Worm (Caenorhabditis elegans) whole organism, L1 larva: ENCODE measurements around the gene ZK180.7.

Experiments used
- C16A3.4 ChIP-seq: fragments of 150-350 bp; optimal IDR thresholded peaks from 2 replicates; lab custom pipeline; 2014; ENCODE audit warnings: missing biosample characterization, missing genetic modification characterization
- C34B4.2 ChIP-seq: sonication (generic microtip); optimal IDR thresholded peaks from 2 replicates; lab custom pipeline; 2017; ENCODE audit warnings: mild to moderate bottlenecking, missing genetic modification characterization, missing compliant biosample characterization
- aha-1 ChIP-seq: fragments of 150-350 bp; optimal IDR thresholded peaks from 2 replicates; lab custom pipeline; 2014; ENCODE audit warnings: missing biosample characterization, missing genetic modification characterization
- aly-2 ChIP-seq: fragments of 150-350 bp; optimal IDR thresholded peaks from 2 replicates; lab custom pipeline; 2014; ENCODE audit warnings: missing biosample characterization, missing genetic modification characterization
- blmp-1 ChIP-seq: fragments of 150-350 bp; optimal IDR thresholded peaks from 2 replicates; lab custom pipeline; 2014; ENCODE audit warnings: missing biosample characterization, missing genetic modification characterization
- ceh-82 ChIP-seq, 3 experiments: fragments of 150-350 bp in 1 of 3; sonication (generic microtip) in 2 of 3; optimal IDR thresholded peaks; 2 replicates each; lab custom pipeline; 2014 to 2017; ENCODE audit warnings: missing biosample characterization in 3 of 3, missing genetic modification characterization in 3 of 3
- ceh-88 ChIP-seq: fragments of 200-800 bp; sonication (Bioruptor generic); IDR thresholded peaks from 2 replicates; pipeline ENCODE4 v1.3.6; 2022; ENCODE audit warnings: missing genetic modification characterization, missing compliant biosample characterization
- ceh-90 ChIP-seq: sonication (generic microtip); optimal IDR thresholded peaks from 2 replicates; lab custom pipeline; 2016; ENCODE audit warnings: missing genetic modification characterization, missing compliant biosample characterization
- ces-1 ChIP-seq: fragments of 150-350 bp; optimal IDR thresholded peaks from 2 replicates; lab custom pipeline; 2014; ENCODE audit warnings: missing biosample characterization, missing genetic modification reagents, missing genetic modification characterization
- dpl-1 ChIP-seq, 3 experiments: fragments of 150-350 bp in 2 of 3; sonication (generic microtip) in 1 of 3; optimal IDR thresholded peaks; 2 replicates each; lab custom pipeline; 2014 to 2017; ENCODE audit warnings: missing biosample characterization in 3 of 3, missing genetic modification characterization in 3 of 3, missing genetic modification reagents in 3 of 3
- efl-1 ChIP-seq, 4 experiments: fragments of 150-350 bp; optimal IDR thresholded peaks in 3 of 4; peaks in 1 of 4; 1 replicate in 1 of 4; 2 replicates in 3 of 4; lab custom pipeline; 2014; ENCODE audit warnings: missing biosample characterization in 2 of 4, missing genetic modification characterization in 2 of 4, missing genetic modification reagents in 2 of 4
- efl-3 ChIP-seq: fragments of 200-800 bp; sonication (Bioruptor generic); optimal IDR thresholded peaks from 2 replicates; lab custom pipeline; 2018; ENCODE audit warnings: mild to moderate bottlenecking, missing genetic modification characterization, missing compliant biosample characterization
- egl-13 ChIP-seq: sonication (generic microtip); optimal IDR thresholded peaks from 2 replicates; lab custom pipeline; 2016; ENCODE audit warnings: missing genotype, missing genetic modification reagents, missing genetic modification characterization, missing compliant biosample characterization
- elt-2 ChIP-seq: sonication (generic microtip); optimal IDR thresholded peaks from 2 replicates; lab custom pipeline; 2016; ENCODE audit warnings: missing genetic modification characterization, mild to moderate bottlenecking, inconsistent platforms, missing compliant biosample characterization, missing genetic modification reagents
- fkh-10 ChIP-seq: sonication (generic microtip); optimal IDR thresholded peaks from 2 replicates; lab custom pipeline; 2017; ENCODE audit warnings: missing biosample characterization, missing genetic modification reagents, missing genetic modification characterization
- fkh-4 ChIP-seq: sonication (generic microtip); optimal IDR thresholded peaks from 2 replicates; lab custom pipeline; 2016; ENCODE audit warnings: missing compliant biosample characterization, missing genetic modification characterization, borderline replicate concordance
- fkh-8 ChIP-seq: sonication (generic microtip); optimal IDR thresholded peaks from 2 replicates; lab custom pipeline; 2016; ENCODE audit warnings: mild to moderate bottlenecking, missing genetic modification characterization, missing compliant biosample characterization
- grh-1 ChIP-seq: fragments of 200-800 bp; sonication (Bioruptor generic); IDR thresholded peaks from 2 replicates; pipeline ENCODE4 v1.3.6; 2022; ENCODE audit warnings: missing genetic modification reagents, missing genetic modification characterization, missing compliant biosample characterization
- hlh-4 ChIP-seq: sonication (generic microtip); optimal IDR thresholded peaks from 2 replicates; lab custom pipeline; 2016; ENCODE audit warnings: mild to moderate bottlenecking, missing genetic modification characterization, missing compliant biosample characterization
- isw-1 ChIP-seq: fragments of 200-800 bp; sonication (Bioruptor generic); IDR thresholded peaks from 2 replicates; pipeline ENCODE4 v1.3.6; 2022; ENCODE audit warnings: missing genetic modification characterization, missing compliant biosample characterization
- lin-13 ChIP-seq: fragments of 150-350 bp; optimal IDR thresholded peaks from 2 replicates; lab custom pipeline; 2014; ENCODE audit warnings: missing biosample characterization, missing genetic modification reagents, missing genetic modification characterization
- lin-15B ChIP-seq: fragments of 150-350 bp; sonication (generic microtip); optimal IDR thresholded peaks from 3 replicates; lab custom pipeline; 2014; ENCODE audit warnings: missing biosample characterization, missing genetic modification characterization
- lin-35 ChIP-seq, 2 experiments: fragments of 150-350 bp; optimal IDR thresholded peaks; 2 replicates each; lab custom pipeline; 2014; ENCODE audit warnings: missing biosample characterization in 2 of 2, missing genetic modification characterization in 2 of 2, missing genetic modification reagents in 2 of 2
- lin-39 ChIP-seq: fragments of 150-350 bp; optimal IDR thresholded peaks from 2 replicates; lab custom pipeline; 2014; ENCODE audit warnings: missing biosample characterization, missing genetic modification reagents, missing genetic modification characterization
- lir-3 ChIP-seq: sonication (generic microtip); optimal IDR thresholded peaks from 2 replicates; lab custom pipeline; 2016; ENCODE audit warnings: mild to moderate bottlenecking, missing genetic modification characterization, moderate library complexity, missing compliant biosample characterization; ENCODE audit not compliant: poor library complexity
- lsy-2 ChIP-seq, 2 experiments: fragments of 150-350 bp; optimal IDR thresholded peaks; 2 replicates each; lab custom pipeline; 2014; ENCODE audit warnings: missing biosample characterization in 2 of 2, missing genetic modification characterization in 2 of 2
- mef-2 ChIP-seq: fragments of 150-350 bp; optimal IDR thresholded peaks from 2 replicates; lab custom pipeline; 2014; ENCODE audit warnings: missing biosample characterization, missing genetic modification characterization
- mep-1 ChIP-seq: fragments of 150-350 bp; optimal IDR thresholded peaks from 2 replicates; lab custom pipeline; 2014; ENCODE audit warnings: missing biosample characterization, missing genetic modification characterization
- nhr-12 ChIP-seq: sonication (generic microtip); optimal IDR thresholded peaks from 2 replicates; lab custom pipeline; 2017; ENCODE audit warnings: missing biosample characterization, missing genetic modification characterization
- nhr-19 ChIP-seq: fragments of 200-800 bp; sonication (Bioruptor generic); conservative IDR thresholded peaks from 2 replicates; pipeline ENCODE4 v1.3.6; 2022; ENCODE audit warnings: missing genetic modification characterization, missing compliant biosample characterization
- nhr-20 ChIP-seq: sonication (generic microtip); optimal IDR thresholded peaks from 2 replicates; lab custom pipeline; 2016; ENCODE audit warnings: mild to moderate bottlenecking, missing genetic modification characterization, missing compliant biosample characterization
- nhr-237 ChIP-seq: fragments of 150-350 bp; optimal IDR thresholded peaks from 2 replicates; lab custom pipeline; 2014; ENCODE audit warnings: missing biosample characterization, missing genetic modification characterization
- nhr-47 ChIP-seq: sonication (generic microtip); optimal IDR thresholded peaks from 2 replicates; lab custom pipeline; 2016; ENCODE audit warnings: mild to moderate bottlenecking, missing genetic modification characterization, moderate library complexity, missing compliant biosample characterization
- nhr-71 ChIP-seq: sonication (generic microtip); optimal IDR thresholded peaks from 2 replicates; lab custom pipeline; 2016; ENCODE audit warnings: mild to moderate bottlenecking, missing genetic modification characterization, moderate library complexity, missing compliant biosample characterization
- nhr-77 ChIP-seq: fragments of 150-350 bp; optimal IDR thresholded peaks from 2 replicates; lab custom pipeline; 2014; ENCODE audit warnings: missing biosample characterization, missing genetic modification characterization
- nhr-85 ChIP-seq: sonication (generic microtip); peaks from one replicate; lab custom pipeline; 2016; ENCODE audit warnings: missing genetic modification characterization, inconsistent platforms, missing compliant biosample characterization
- nhr-90 ChIP-seq: sonication (generic microtip); optimal IDR thresholded peaks from 2 replicates; lab custom pipeline; 2016; ENCODE audit warnings: mild to moderate bottlenecking, missing genetic modification characterization, missing compliant biosample characterization; ENCODE audit not compliant: poor library complexity
- pqm-1 ChIP-seq: sonication (generic microtip); optimal IDR thresholded peaks from 3 replicates; lab custom pipeline; 2017; ENCODE audit warnings: missing biosample characterization, missing genetic modification characterization
- rnt-1 ChIP-seq: sonication (generic microtip); optimal IDR thresholded peaks from 2 replicates; lab custom pipeline; 2016; ENCODE audit warnings: mild to moderate bottlenecking, missing genetic modification characterization, moderate library complexity, missing compliant biosample characterization
- skn-1 ChIP-seq: fragments of 150-350 bp; optimal IDR thresholded peaks from 2 replicates; lab custom pipeline; 2014; ENCODE audit warnings: missing biosample characterization, missing genetic modification characterization
- snu-23 ChIP-seq: sonication (generic microtip); optimal IDR thresholded peaks from 2 replicates; lab custom pipeline; 2016; ENCODE audit warnings: missing genetic modification characterization, missing compliant biosample characterization
- sup-37 ChIP-seq: fragments of 200-800 bp; sonication (Bioruptor generic); optimal IDR thresholded peaks from 2 replicates; lab custom pipeline; 2018; ENCODE audit warnings: mild to moderate bottlenecking, missing genetic modification characterization, missing compliant biosample characterization
- tlp-1 ChIP-seq: fragments of 150-350 bp; optimal IDR thresholded peaks from 2 replicates; lab custom pipeline; 2014; ENCODE audit warnings: missing biosample characterization, missing genetic modification characterization
- unc-62 ChIP-seq: fragments of 150-350 bp; optimal IDR thresholded peaks from 2 replicates; lab custom pipeline; 2014; ENCODE audit warnings: missing biosample characterization, missing genetic modification reagents, missing genetic modification characterization
- unc-86 ChIP-seq: sonication (generic microtip); optimal IDR thresholded peaks from 2 replicates; lab custom pipeline; 2016; ENCODE audit warnings: missing genetic modification characterization, missing compliant biosample characterization
- unc-98 ChIP-seq: fragments of 200-800 bp; sonication (Bioruptor generic); IDR thresholded peaks from 2 replicates; pipeline ENCODE4 v1.3.6; 2022; ENCODE audit warnings: missing genetic modification characterization, missing compliant biosample characterization
- xbp-1 ChIP-seq: sonication (generic microtip); optimal IDR thresholded peaks from 2 replicates; lab custom pipeline; 2016; ENCODE audit warnings: missing genetic modification characterization, missing compliant biosample characterization
- zag-1 ChIP-seq: fragments of 150-350 bp; optimal IDR thresholded peaks from 2 replicates; lab custom pipeline; 2014; ENCODE audit warnings: missing biosample characterization, missing genetic modification characterization
- zip-4 ChIP-seq: fragments of 200-800 bp; sonication (Bioruptor generic); optimal IDR thresholded peaks from 2 replicates; lab custom pipeline; 2018; ENCODE audit warnings: mild to moderate bottlenecking, missing genetic modification characterization, moderate library complexity, missing compliant biosample characterization
- ztf-11 ChIP-seq, 2 experiments: sonication (generic microtip); optimal IDR thresholded peaks; 2 replicates each; lab custom pipeline; 2016 to 2017; ENCODE audit warnings: missing genetic modification characterization in 2 of 2, missing biosample characterization in 1 of 2, missing compliant biosample characterization in 1 of 2
- ztf-4 ChIP-seq: fragments of 150-350 bp; optimal IDR thresholded peaks from 2 replicates; lab custom pipeline; 2014; ENCODE audit warnings: missing biosample characterization, missing genetic modification characterization

ZK180.7 gene

DNA sequence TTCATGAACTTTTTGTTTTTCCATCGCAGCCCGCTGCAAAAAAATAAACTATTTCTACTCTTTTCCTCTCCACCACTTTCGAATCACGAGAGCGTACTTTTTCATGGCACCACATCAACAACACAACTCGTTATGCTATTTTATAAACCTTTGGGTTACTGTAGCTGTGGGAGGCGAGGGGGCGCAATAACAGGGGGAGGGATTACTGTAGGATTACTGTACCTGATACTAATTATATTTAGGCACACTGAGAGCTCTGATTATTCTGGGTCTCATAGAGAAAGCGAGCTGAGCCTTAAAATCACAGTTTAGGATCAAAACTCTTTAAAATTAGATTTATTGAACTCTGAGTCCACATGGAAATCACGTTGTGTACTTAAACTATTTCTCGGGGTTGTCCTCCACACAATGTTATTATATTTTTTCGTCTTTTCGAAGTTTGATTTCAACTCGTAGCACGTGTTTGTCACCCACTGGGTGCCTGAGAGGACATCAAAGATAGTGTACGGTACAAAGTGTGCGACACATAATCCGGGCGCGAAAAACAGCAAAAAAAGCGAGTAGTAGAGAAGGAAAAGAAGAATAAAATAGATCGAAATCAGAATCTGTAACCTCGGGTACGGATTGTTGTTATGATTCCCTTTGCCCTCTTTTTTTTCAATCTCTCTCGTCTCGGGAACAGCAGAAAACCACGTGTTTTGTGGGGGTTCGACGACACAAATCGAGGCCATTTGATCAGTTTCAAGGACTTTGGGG lies 17.7 kb upstream of the ZK180.7 start:
- TF ChIP-seq isw-1 (GFP tag; lab: Robert Waterston, UW) (no peak), xbp-1 (tag; lab: Kevin White, UChicago) (peak; percentile 19), tlp-1 (no peak), unc-98 (GFP tag; lab: Robert Waterston, UW) (no peak), dpl-1 (GFP tag; optimal IDR thresholded peaks at IDR 0.05; lab: Kevin White, UChicago) (peak; percentile 7 to 36 (median 9)), lin-35 (GFP tag; optimal IDR thresholded peaks at IDR 0.05; lab: Kevin White, UChicago) (peak; percentile 17 to 68), nhr-77 (tag; lab: Kevin White, UChicago) (no peak), hlh-4 (tag; lab: Kevin White, UChicago) (no peak), ztf-4 (tag; lab: Kevin White, UChicago) (peak; percentile 30), lsy-2 (tag; optimal IDR thresholded peaks at IDR 0.05; lab: Kevin White, UChicago) (peak in 1 of 2 experiments; percentile 62), egl-13 (tag; lab: Kevin White, UChicago) (no peak), fkh-4 (tag; lab: Kevin White, UChicago) (no peak), mep-1 (tag; lab: Kevin White, UChicago) (peak; percentile 45), mef-2 (no peak), blmp-1 (peak; percentile 81), efl-1 (optimal IDR thresholded peaks at IDR 0.05; lab: Kevin White, UChicago) (peak in 1 of 2 experiments; percentile 23), efl-1 (GFP tag; optimal IDR thresholded peaks at IDR 0.05 in 1 of 2; lab: Kevin White, UChicago) (peak; percentile 37 to 93), nhr-47 (tag; lab: Kevin White, UChicago) (peak; percentile 44), grh-1 (GFP tag; lab: Robert Waterston, UW) (0 out of 2 replicates have a peak, but pooled peaks have one; percentile 29), fkh-8 (no peak), ceh-90 (tag; lab: Kevin White, UChicago) (no peak), lir-3 (tag; lab: Kevin White, UChicago) (no peak), unc-62 (GFP tag; lab: Kevin White, UChicago) (no peak), C16A3.4 (tag; lab: Kevin White, UChicago) (peak; percentile 54), nhr-20 (tag; lab: Kevin White, UChicago) (peak; percentile 86), nhr-85 (tag; lab: Kevin White, UChicago) (peak; percentile 98), ceh-82 (tag; optimal IDR thresholded peaks at IDR 0.05; lab: Kevin White, UChicago) (no peak), pqm-1 (no peak), ces-1 (GFP tag; lab: Kevin White, UChicago) (no peak), ceh-88 (GFP tag; lab: Robert Waterston, UW) (0 out of 2 replicates have a peak, but pooled peaks have one; percentile 32), unc-86 (tag; lab: Kevin White, UChicago) (no peak), aly-2 (tag; lab: Kevin White, UChicago) (no peak), nhr-90 (tag; lab: Kevin White, UChicago) (peak; percentile 71), nhr-19 (GFP tag; lab: Robert Waterston, UW) (peak; percentile 50), C34B4.2 (tag; lab: Kevin White, UChicago) (no peak), fkh-10 (no peak), efl-3 (GFP tag; lab: Kevin White, UChicago) (no peak), lin-13 (GFP tag; lab: Kevin White, UChicago) (peak; percentile 6), nhr-12 (tag; lab: Kevin White, UChicago) (no peak), rnt-1 (tag; lab: Kevin White, UChicago) (peak; percentile 28), skn-1 (tag; lab: Kevin White, UChicago) (no peak), lin-15B (tag; lab: Kevin White, UChicago) (no peak), snu-23 (GFP tag; lab: Kevin White, UChicago) (peak; percentile 80), zip-4 (no peak), zag-1 (no peak), elt-2 (tag; lab: Kevin White, UChicago) (peak; percentile 44), ztf-11 (tag; optimal IDR thresholded peaks at IDR 0.05; lab: Kevin White, UChicago) (no peak), sup-37 (no peak), lin-39 (no peak), nhr-237 (tag; lab: Kevin White, UChicago) (no peak), nhr-71 (tag; lab: Kevin White, UChicago) (peak; percentile 77), aha-1 (tag; lab: Kevin White, UChicago) (no peak)
